Worm (Caenorhabditis elegans) whole organism, midembryonic: ENCODE results near the gene T09A5.14.

Source experiments
- T22C8.4 ChIP-seq: fragments of 200-800 bp; sonication (Bioruptor generic); IDR thresholded peaks from 2 replicates; pipeline ENCODE4 v1.3.6; 2022; ENCODE audit warnings: missing genetic modification characterization, missing compliant biosample characterization
- cog-1 ChIP-seq: sonication (generic microtip); optimal IDR thresholded peaks from 2 replicates; lab custom pipeline; 2016; ENCODE audit warnings: missing genetic modification characterization, missing compliant biosample characterization
- flt-1 ChIP-seq: fragments of 200-800 bp; sonication (Bioruptor generic); IDR thresholded peaks from 2 replicates; pipeline ENCODE4 v1.3.6; 2022; ENCODE audit warnings: missing genetic modification characterization, missing compliant biosample characterization
- klf-2 ChIP-seq: fragments of 200-800 bp; sonication (Bioruptor generic); conservative IDR thresholded peaks from 2 replicates; pipeline ENCODE4 v1.3.6; 2022; ENCODE audit warnings: missing genetic modification reagents, missing genetic modification characterization, missing compliant biosample characterization
- med-1 ChIP-seq: sonication (generic microtip); optimal IDR thresholded peaks from 2 replicates; lab custom pipeline; 2017; ENCODE audit warnings: missing genetic modification characterization, mild to moderate bottlenecking, missing compliant biosample characterization, antibody characterized with exemption, missing genetic modification reagents; ENCODE audit not compliant: insufficient read depth
- ref-1 ChIP-seq: fragments of 200-800 bp; sonication (Bioruptor generic); conservative IDR thresholded peaks from 2 replicates; pipeline ENCODE4 v1.3.6; 2022; ENCODE audit warnings: missing genetic modification reagents, missing genetic modification characterization, missing compliant biosample characterization
- tab-1 ChIP-seq: fragments of 200-800 bp; sonication (Bioruptor generic); IDR thresholded peaks from 2 replicates; pipeline ENCODE4 v1.3.6; 2022; ENCODE audit warnings: missing genetic modification characterization, missing compliant biosample characterization
- ztf-23 ChIP-seq: fragments of 200-800 bp; sonication (Bioruptor generic); IDR thresholded peaks from 2 replicates; pipeline ENCODE4 v1.3.6; 2022; ENCODE audit warnings: missing genetic modification reagents, missing genetic modification characterization, missing compliant biosample characterization
- ztf-29 ChIP-seq: fragments of 200-800 bp; sonication (Bioruptor generic); IDR thresholded peaks from 2 replicates; pipeline ENCODE4 v1.3.6; 2022; ENCODE audit warnings: missing genetic modification reagents, missing genetic modification characterization, missing compliant biosample characterization

T09A5.14 gene

DNA sequence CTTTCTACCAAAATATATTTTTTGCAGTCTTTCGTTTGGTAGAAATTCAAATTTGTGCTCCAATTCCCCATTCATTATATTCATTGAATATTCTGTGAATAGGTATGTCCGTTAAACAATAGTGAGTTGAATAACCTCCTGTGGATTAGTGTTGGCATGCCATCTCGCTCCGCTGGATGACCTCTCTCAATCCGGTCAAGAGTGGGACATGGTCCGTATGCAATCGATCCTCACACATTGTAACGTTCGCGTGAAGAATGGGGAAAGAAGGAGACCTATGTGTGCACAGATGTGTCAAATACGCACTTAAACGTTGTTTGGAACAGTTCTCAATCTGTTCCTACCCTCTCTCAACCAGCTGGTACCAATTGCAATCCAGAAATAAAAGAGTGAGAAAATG lies 18.9 kb upstream of the T09A5.14 start:
- 0 out of 2 replicates have a peak, but pooled peaks have one; percentile 25 for TF ChIP-seq T22C8.4 (GFP tag; lab: Robert Waterston, UW)
- no peak for TF ChIP-seq klf-2 (GFP tag; lab: Robert Waterston, UW)

DNA sequence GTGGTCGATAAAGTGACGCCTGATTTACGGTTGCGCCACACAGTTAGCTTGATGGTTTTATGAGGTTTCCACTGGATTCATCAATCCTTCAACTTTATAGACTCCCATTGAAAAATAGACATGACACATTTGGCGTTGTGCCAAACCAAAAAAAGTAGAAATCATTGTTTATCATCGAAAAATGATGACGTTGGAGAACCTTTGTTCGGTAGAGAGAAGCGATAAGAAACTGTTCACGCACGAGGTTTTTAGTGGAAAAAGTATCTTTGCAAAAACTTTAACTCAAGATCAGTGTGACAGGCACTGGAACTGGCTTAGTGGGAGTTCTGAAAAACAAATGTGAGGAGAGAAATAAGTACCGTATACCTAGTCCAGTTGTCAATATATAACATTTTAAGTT lies 18.5 kb upstream of the T09A5.14 start:
- TF ChIP-seq ztf-29 (GFP tag; lab: Robert Waterston, UW), result no peak
- no peak for TF ChIP-seq ztf-23 (GFP tag; lab: Robert Waterston, UW)
- no peak for TF ChIP-seq tab-1 (GFP tag; lab: Robert Waterston, UW)
- no peak for TF ChIP-seq med-1
- TF ChIP-seq flt-1 (GFP tag; lab: Robert Waterston, UW), result no peak

DNA sequence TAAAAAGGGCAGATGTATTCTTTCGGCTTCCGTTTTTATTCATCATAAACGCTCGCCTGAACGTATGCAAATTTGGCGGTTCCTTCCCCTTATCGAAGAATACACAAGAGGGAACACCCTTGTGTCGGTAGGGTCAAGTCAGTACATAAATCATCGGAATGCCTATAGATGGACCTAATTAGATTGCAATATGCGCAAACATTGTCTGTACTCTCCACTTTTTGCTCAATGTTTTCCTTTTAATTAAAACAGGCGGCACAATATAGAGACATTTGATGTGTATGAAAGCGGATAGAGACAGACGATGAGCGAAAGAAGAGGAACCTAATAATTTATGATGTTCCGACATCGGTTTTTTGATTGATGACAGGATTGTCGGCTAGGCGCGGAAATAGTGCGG lies 17.9 kb upstream of the T09A5.14 start:
- TF ChIP-seq cog-1 (tag; lab: Kevin White, UChicago) (peak; percentile 57), flt-1 (GFP tag; lab: Robert Waterston, UW) (no peak), med-1 (no peak), ref-1 (no peak), tab-1 (GFP tag; lab: Robert Waterston, UW) (0 out of 2 replicates have a peak, but pooled peaks have one; percentile 32), T22C8.4 (GFP tag; lab: Robert Waterston, UW) (no peak)

DNA sequence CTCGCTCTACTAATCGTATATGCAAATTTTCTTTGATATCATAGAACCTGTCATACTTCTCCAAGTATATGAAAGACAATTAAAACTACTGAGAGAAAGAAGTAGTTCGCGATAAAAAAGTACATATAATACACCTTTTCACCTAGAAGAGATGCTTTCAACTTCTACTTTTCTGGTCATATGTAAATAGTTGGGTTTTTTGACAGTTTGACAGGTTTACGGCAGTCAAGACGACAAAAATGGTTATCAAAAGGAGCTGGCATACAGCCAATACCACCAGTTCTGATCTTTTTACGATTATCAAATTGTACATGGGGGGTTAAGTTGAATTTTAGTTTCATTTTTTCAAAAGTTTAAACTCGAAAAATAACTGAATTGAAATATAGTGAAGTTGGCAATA lies 17.2 kb upstream of the T09A5.14 start:
- TF ChIP-seq ztf-23 (GFP tag; lab: Robert Waterston, UW) (no peak), flt-1 (GFP tag; lab: Robert Waterston, UW) (no peak), cog-1 (tag; lab: Kevin White, UChicago) (no peak), klf-2 (GFP tag; lab: Robert Waterston, UW) (no peak), med-1 (no peak), ztf-29 (GFP tag; lab: Robert Waterston, UW) (no peak), ref-1 (no peak), tab-1 (GFP tag; lab: Robert Waterston, UW) (no peak), T22C8.4 (GFP tag; lab: Robert Waterston, UW) (no peak)

DNA sequence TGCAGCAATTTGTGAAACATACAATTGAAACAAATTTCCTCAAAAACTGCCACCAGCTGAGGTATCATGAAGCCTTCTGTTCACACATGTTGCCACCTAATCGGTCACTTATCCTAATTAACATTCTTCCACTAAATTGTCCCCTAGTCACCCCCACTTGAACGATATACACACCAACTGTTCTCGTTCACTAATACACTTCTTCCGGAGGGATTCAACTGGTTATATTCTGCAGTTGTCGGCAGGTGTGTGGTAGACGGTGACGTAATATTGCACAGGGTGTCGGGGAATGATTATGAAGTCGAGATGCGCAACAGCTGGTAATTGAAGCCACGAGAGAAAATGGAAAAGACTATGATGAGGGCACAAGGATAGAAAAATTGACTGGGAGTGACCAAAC lies 16.7 kb upstream of the T09A5.14 start:
- TF ChIP-seq ztf-23 (GFP tag; lab: Robert Waterston, UW) (no peak), tab-1 (GFP tag; lab: Robert Waterston, UW) (no peak), cog-1 (tag; lab: Kevin White, UChicago) (no peak), ztf-29 (GFP tag; lab: Robert Waterston, UW) (no peak), ref-1 (no peak), med-1 (no peak), klf-2 (GFP tag; lab: Robert Waterston, UW) (no peak), T22C8.4 (GFP tag; lab: Robert Waterston, UW) (no peak), flt-1 (GFP tag; lab: Robert Waterston, UW) (no peak)

DNA sequence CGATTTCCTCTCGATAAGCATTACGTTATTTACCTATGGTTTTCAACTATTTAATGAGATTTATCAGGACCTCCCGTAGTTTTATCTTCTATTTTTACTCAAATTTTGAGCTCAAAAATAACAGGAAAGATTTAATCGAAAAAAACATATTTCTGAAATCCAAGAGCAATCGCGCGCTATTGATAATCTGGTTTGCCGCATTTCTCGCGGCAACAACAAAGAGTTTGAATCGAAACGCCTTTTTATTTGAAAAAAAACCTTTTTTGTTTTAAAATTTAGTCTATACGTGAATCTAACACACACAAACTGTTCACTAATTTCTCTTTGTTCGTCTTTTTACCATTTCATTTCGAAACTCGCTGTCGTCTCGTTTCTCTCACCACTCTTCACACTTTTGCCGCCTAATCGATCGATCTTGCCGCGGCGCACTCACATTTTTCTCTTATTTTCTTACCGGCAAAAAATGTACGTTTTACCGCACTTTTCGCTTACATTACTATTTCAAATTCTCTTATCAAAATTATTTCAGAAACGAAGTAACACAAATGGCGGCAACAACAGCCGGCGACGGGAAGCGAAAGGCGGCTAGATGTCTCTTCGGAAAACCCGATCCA lies 15.9 kb upstream of the T09A5.14 start, which contains the start of gene cki-2:
Gene cki-2 (plus strand): TSS at position 337 of the 614 bp plus-strand sequence.
- no peak for TF ChIP-seq ztf-29 (GFP tag; lab: Robert Waterston, UW)
- no peak for TF ChIP-seq med-1
- TF ChIP-seq klf-2 (GFP tag; lab: Robert Waterston, UW), result no peak
- peak; percentile 37; the same call in 1 of the 2 replicates for TF ChIP-seq T22C8.4 (GFP tag; lab: Robert Waterston, UW)
- TF ChIP-seq ztf-23 (GFP tag; lab: Robert Waterston, UW), result no peak

DNA sequence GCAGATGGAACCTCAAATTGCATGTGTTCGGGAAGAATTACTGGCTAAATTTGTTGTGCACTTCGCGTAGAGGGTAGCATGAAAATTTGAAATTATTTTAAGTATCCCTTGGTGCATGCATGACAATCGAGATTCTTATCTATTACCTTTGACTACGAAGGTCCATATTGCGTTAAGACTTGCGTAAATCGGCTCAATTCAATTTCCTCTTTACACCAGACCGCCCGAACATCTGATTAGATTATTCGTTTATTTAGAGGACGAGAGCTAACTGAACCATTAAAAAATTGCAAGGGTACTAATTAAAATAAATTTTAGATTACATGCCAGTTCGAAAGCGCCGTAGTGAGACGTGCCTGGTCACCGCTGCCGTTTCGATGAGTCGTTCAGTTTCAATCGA lies 14.6 kb upstream of the T09A5.14 start:
- TF ChIP-seq ztf-29 (GFP tag; lab: Robert Waterston, UW), result no peak
- no peak for TF ChIP-seq med-1
- no peak for TF ChIP-seq cog-1 (tag; lab: Kevin White, UChicago)
- TF ChIP-seq tab-1 (GFP tag; lab: Robert Waterston, UW), result no peak
- no peak for TF ChIP-seq klf-2 (GFP tag; lab: Robert Waterston, UW)
- no peak for TF ChIP-seq flt-1 (GFP tag; lab: Robert Waterston, UW)
- no peak for TF ChIP-seq T22C8.4 (GFP tag; lab: Robert Waterston, UW)
- TF ChIP-seq ztf-23 (GFP tag; lab: Robert Waterston, UW), result no peak
- no peak for TF ChIP-seq ref-1

DNA sequence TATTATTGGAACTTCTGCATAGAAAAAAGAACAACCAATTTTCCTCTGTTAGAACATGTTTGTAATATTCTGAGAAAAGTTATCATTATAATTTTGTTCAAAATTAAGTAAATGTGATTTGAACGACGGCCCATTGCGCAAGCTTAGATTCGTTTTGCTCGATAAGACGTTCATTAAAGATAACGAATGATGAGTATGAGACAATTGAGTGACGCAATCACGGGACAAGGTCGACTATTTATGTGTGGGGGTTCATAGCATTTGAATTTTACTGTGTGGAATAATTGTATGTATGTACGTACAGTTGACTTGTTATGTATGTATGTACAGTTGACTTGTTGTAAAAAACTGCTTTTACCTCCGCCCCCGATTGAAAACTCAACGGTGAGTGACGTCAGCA lies 12.8 kb upstream of the T09A5.14 start:
- TF ChIP-seq ztf-29 (GFP tag; lab: Robert Waterston, UW) (no peak), med-1 (no peak), T22C8.4 (GFP tag; lab: Robert Waterston, UW) (no peak), klf-2 (GFP tag; lab: Robert Waterston, UW) (no peak), cog-1 (tag; lab: Kevin White, UChicago) (no peak), ztf-23 (GFP tag; lab: Robert Waterston, UW) (no peak), flt-1 (GFP tag; lab: Robert Waterston, UW) (no peak), tab-1 (GFP tag; lab: Robert Waterston, UW) (no peak), ref-1 (no peak)

DNA sequence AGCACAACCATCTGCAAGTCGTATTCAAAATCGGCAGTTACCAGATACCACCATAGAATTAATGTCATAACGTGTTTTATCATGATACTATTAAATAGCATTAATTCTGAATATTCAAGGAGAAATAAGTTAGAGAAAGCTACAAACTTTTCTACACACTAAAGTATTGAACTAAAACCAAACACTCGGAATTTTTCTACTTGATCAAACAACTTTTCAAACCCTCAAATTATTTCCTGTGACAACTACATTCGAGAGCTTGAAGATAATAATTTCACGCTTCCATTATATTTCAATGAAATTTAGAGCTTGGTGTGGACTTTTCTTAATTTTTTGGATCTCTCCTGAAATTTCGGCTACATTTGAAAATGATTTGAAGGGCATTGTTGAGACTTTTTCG lies 9.7 kb upstream of the T09A5.14 start, which contains the start of gene irld-47:
Gene irld-47 (minus strand): TSS at position 101 of the 400 bp plus-strand sequence.
- TF ChIP-seq ztf-23 (GFP tag; lab: Robert Waterston, UW) (no peak), ref-1 (no peak), T22C8.4 (GFP tag; lab: Robert Waterston, UW) (no peak), flt-1 (GFP tag; lab: Robert Waterston, UW) (no peak), tab-1 (GFP tag; lab: Robert Waterston, UW) (no peak), ztf-29 (GFP tag; lab: Robert Waterston, UW) (no peak), klf-2 (GFP tag; lab: Robert Waterston, UW) (no peak), cog-1 (tag; lab: Kevin White, UChicago) (no peak), med-1 (no peak)

DNA sequence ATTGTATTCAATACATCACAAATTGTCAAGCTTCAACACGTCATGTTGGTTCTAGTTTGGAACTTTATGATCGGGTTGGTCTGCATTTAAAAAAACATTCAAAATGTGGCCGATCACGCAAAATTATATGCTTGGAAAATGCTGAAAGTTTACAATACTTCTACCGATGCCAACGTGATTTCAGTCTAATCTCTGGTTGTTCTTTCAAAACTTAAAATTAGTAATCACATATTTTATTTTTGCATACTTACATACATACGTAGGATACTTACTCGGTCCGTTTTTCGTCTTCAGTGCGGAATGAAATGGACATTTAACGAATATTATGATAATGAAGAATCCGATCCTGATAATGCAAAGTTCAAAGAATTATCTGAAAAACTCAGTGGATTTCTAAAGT lies 7.0 kb upstream of the T09A5.14 start, which contains the start of gene srw-62:
Gene srw-62 (plus strand): TSS at position 301 of the 400 bp plus-strand sequence.
- TF ChIP-seq med-1, result no peak
- no peak for TF ChIP-seq ztf-29 (GFP tag; lab: Robert Waterston, UW)
- TF ChIP-seq cog-1 (tag; lab: Kevin White, UChicago), result no peak
- no peak for TF ChIP-seq flt-1 (GFP tag; lab: Robert Waterston, UW)
- TF ChIP-seq ref-1, result no peak
- TF ChIP-seq ztf-23 (GFP tag; lab: Robert Waterston, UW), result no peak
- no peak for TF ChIP-seq T22C8.4 (GFP tag; lab: Robert Waterston, UW)
- no peak for TF ChIP-seq tab-1 (GFP tag; lab: Robert Waterston, UW)
- no peak for TF ChIP-seq klf-2 (GFP tag; lab: Robert Waterston, UW)
